Worm (Caenorhabditis elegans) whole organism, L4 larva: ENCODE measurements around the gene C55A6.10.
A peak's percentile ranks its signal among the peaks of the same experiment; 100 is the strongest.

ENCODE experiments used
- F10B5.3 ChIP-seq: sonication (generic microtip); optimal IDR thresholded peaks from 2 replicates; lab custom pipeline; 2016; ENCODE audit warnings: mild to moderate bottlenecking, missing genetic modification characterization, missing compliant biosample characterization
- T20F7.1 ChIP-seq: fragments of 200-800 bp; sonication (Bioruptor generic); optimal IDR thresholded peaks from 2 replicates; lab custom pipeline; 2018; ENCODE audit warnings: mild to moderate bottlenecking, missing genetic modification characterization, missing compliant biosample characterization
- T26A8.4 ChIP-seq: fragments of 200-800 bp; sonication (Bioruptor generic); IDR thresholded peaks from 2 replicates; pipeline ENCODE4 v1.3.6; 2022; ENCODE audit warnings: missing genetic modification characterization, missing compliant biosample characterization
- aly-2 ChIP-seq: sonication (generic microtip); optimal IDR thresholded peaks from 2 replicates; lab custom pipeline; 2018; ENCODE audit warnings: missing biosample characterization, missing genetic modification characterization
- ama-1 ChIP-seq: fragments of 150-350 bp; optimal IDR thresholded peaks from 2 replicates; lab custom pipeline; 2014; ENCODE audit warnings: inconsistent platforms, mixed read lengths
- ceh-20 ChIP-seq: fragments of 200-800 bp; sonication (Bioruptor generic); IDR thresholded peaks from 2 replicates; pipeline ENCODE4 v1.3.6; 2022; ENCODE audit warnings: missing genetic modification reagents, missing genetic modification characterization, missing compliant biosample characterization
- ceh-82 ChIP-seq: sonication (generic microtip); optimal IDR thresholded peaks from 2 replicates; lab custom pipeline; 2017; ENCODE audit warnings: missing biosample characterization, missing genetic modification characterization
- ces-1 ChIP-seq: fragments of 150-350 bp; sonication (generic microtip); optimal IDR thresholded peaks from 4 replicates; lab custom pipeline; 2014; ENCODE audit warnings: missing biosample characterization, missing genetic modification reagents, missing genetic modification characterization
- ctbp-1 ChIP-seq: fragments of 200-800 bp; sonication (Bioruptor generic); IDR thresholded peaks from 2 replicates; pipeline ENCODE4 v1.3.6; 2022; ENCODE audit warnings: missing genetic modification reagents, missing genetic modification characterization, missing compliant biosample characterization
- daf-16 ChIP-seq, 3 experiments: sonication (generic microtip); optimal IDR thresholded peaks; 2 replicates each; lab custom pipeline; 2016 to 2017; ENCODE audit warnings: missing genetic modification characterization in 3 of 3, missing genetic modification reagents in 3 of 3, mild to moderate bottlenecking in 2 of 3, missing compliant biosample characterization in 2 of 3, missing biosample characterization in 1 of 3, moderate library complexity in 1 of 3
- daf-8 ChIP-seq: fragments of 200-800 bp; sonication (Bioruptor generic); IDR thresholded peaks from 2 replicates; pipeline ENCODE4 v1.3.6; 2022; ENCODE audit warnings: missing genetic modification characterization, missing compliant biosample characterization
- dmd-6 ChIP-seq: fragments of 200-800 bp; sonication (Bioruptor generic); IDR thresholded peaks from 2 replicates; pipeline ENCODE4 v1.3.6; 2022; ENCODE audit warnings: missing genetic modification reagents, missing genetic modification characterization, missing compliant biosample characterization
- dve-1 ChIP-seq: sonication (generic microtip); optimal IDR thresholded peaks from 2 replicates; lab custom pipeline; 2017; ENCODE audit warnings: antibody characterized with exemption, mild to moderate bottlenecking, missing genetic modification characterization, missing compliant biosample characterization; ENCODE audit not compliant: insufficient read depth
- egl-43 ChIP-seq: fragments of 200-800 bp; sonication (Bioruptor generic); IDR thresholded peaks from 2 replicates; pipeline ENCODE4 v1.3.6; 2022; ENCODE audit warnings: missing genetic modification reagents, missing genetic modification characterization, missing compliant biosample characterization
- hlh-11 ChIP-seq: fragments of 200-800 bp; sonication (Bioruptor generic); optimal IDR thresholded peaks from 2 replicates; lab custom pipeline; 2018; ENCODE audit warnings: mild to moderate bottlenecking, missing genetic modification characterization, missing compliant biosample characterization
- jun-1 ChIP-seq: fragments of 150-350 bp; optimal IDR thresholded peaks from 2 replicates; lab custom pipeline; 2014; ENCODE audit warnings: missing biosample characterization, missing genetic modification reagents, missing genetic modification characterization
- lin-39 ChIP-seq: fragments of 150-350 bp; optimal IDR thresholded peaks from 2 replicates; lab custom pipeline; 2014; ENCODE audit warnings: missing biosample characterization, missing genetic modification reagents, missing genetic modification characterization
- lir-3 ChIP-seq: sonication (generic microtip); optimal IDR thresholded peaks from 2 replicates; lab custom pipeline; 2016; ENCODE audit warnings: mild to moderate bottlenecking, missing genetic modification characterization, missing compliant biosample characterization
- madf-5 ChIP-seq, 2 experiments: fragments of 200-800 bp; sonication (Bioruptor generic); IDR thresholded peaks; 2 replicates each; pipeline ENCODE4 v1.3.6; 2022; ENCODE audit warnings: missing compliant biosample characterization in 2 of 2, missing genetic modification characterization in 2 of 2
- mdl-1 ChIP-seq, 2 experiments: fragments of 150-350 bp in 1 of 2; sonication (generic microtip) in 1 of 2; optimal IDR thresholded peaks; 2 replicates each; lab custom pipeline; 2014 to 2017; ENCODE audit warnings: missing biosample characterization in 2 of 2, missing genetic modification characterization in 2 of 2
- mdt-29 ChIP-seq: fragments of 200-800 bp; sonication (Bioruptor generic); IDR thresholded peaks from 2 replicates; pipeline ENCODE4 v1.3.6; 2022; ENCODE audit warnings: missing genetic modification reagents, missing genetic modification characterization, missing compliant biosample characterization
- mep-1 ChIP-seq: fragments of 150-350 bp; sonication (generic microtip); optimal IDR thresholded peaks from 3 replicates; lab custom pipeline; 2014; ENCODE audit warnings: missing biosample characterization, missing genetic modification characterization
- mxl-2 ChIP-seq: fragments of 200-800 bp; sonication (Bioruptor generic); conservative IDR thresholded peaks from 2 replicates; pipeline ENCODE4 v1.3.6; 2022; ENCODE audit warnings: missing genetic modification reagents, missing genetic modification characterization, missing compliant biosample characterization
- mxl-3 ChIP-seq: fragments of 200-800 bp; sonication (Bioruptor generic); optimal IDR thresholded peaks from 2 replicates; lab custom pipeline; 2018; ENCODE audit warnings: mild to moderate bottlenecking, missing genetic modification characterization, missing compliant biosample characterization
- nhr-10 ChIP-seq: fragments of 150-350 bp; optimal IDR thresholded peaks from 2 replicates; lab custom pipeline; 2014; ENCODE audit warnings: missing biosample characterization, missing genetic modification characterization
- nhr-111 ChIP-seq: fragments of 200-800 bp; sonication (Bioruptor generic); optimal IDR thresholded peaks from 2 replicates; lab custom pipeline; 2018; ENCODE audit warnings: mild to moderate bottlenecking, missing genetic modification characterization, missing compliant biosample characterization
- nhr-28 ChIP-seq: fragments of 150-350 bp; optimal IDR thresholded peaks from 2 replicates; lab custom pipeline; 2014; ENCODE audit warnings: missing biosample characterization, missing genetic modification characterization
- nhr-41 ChIP-seq: fragments of 200-800 bp; sonication (Bioruptor generic); IDR thresholded peaks from 2 replicates; pipeline ENCODE4 v1.3.6; 2022; ENCODE audit warnings: missing genetic modification reagents, missing genetic modification characterization, missing compliant biosample characterization
- nhr-48 ChIP-seq: sonication (generic microtip); optimal IDR thresholded peaks from 2 replicates; lab custom pipeline; 2016; ENCODE audit warnings: mild to moderate bottlenecking, missing genetic modification characterization, missing compliant biosample characterization
- nhr-76 ChIP-seq: fragments of 150-350 bp; optimal IDR thresholded peaks from 2 replicates; lab custom pipeline; 2014; ENCODE audit warnings: missing biosample characterization, missing genetic modification characterization
- nhr-77 ChIP-seq: fragments of 150-350 bp; optimal IDR thresholded peaks from 2 replicates; lab custom pipeline; 2014; ENCODE audit warnings: missing biosample characterization, missing genetic modification characterization
- php-3 ChIP-seq: fragments of 200-800 bp; sonication (Bioruptor generic); IDR thresholded peaks from 2 replicates; pipeline ENCODE4 v1.3.6; 2022; ENCODE audit warnings: missing genetic modification reagents, missing genetic modification characterization, missing compliant biosample characterization
- pqm-1 ChIP-seq: sonication (generic microtip); optimal IDR thresholded peaks from 2 replicates; lab custom pipeline; 2017; ENCODE audit warnings: missing biosample characterization, missing genetic modification characterization
- snpc-1.2 ChIP-seq: fragments of 200-800 bp; sonication (Bioruptor generic); IDR thresholded peaks from 2 replicates; pipeline ENCODE4 v1.3.6; 2022; ENCODE audit warnings: missing genetic modification reagents, missing genetic modification characterization, missing compliant biosample characterization
- tra-1 ChIP-seq: fragments of 200-800 bp; sonication (Bioruptor generic); IDR thresholded peaks from 2 replicates; pipeline ENCODE4 v1.3.6; 2022; ENCODE audit warnings: missing genetic modification reagents, missing genetic modification characterization, missing compliant biosample characterization
- unc-39 ChIP-seq: sonication (generic microtip); optimal IDR thresholded peaks from 2 replicates; lab custom pipeline; 2017; ENCODE audit warnings: missing biosample characterization, missing genetic modification characterization
- unc-62 ChIP-seq, 3 experiments: fragments of 150-350 bp in 1 of 3; sonication (generic microtip); optimal IDR thresholded peaks in 2 of 3; peaks in 1 of 3; 1 replicate in 1 of 3; 2 replicates in 2 of 3; lab custom pipeline; 2014 to 2017; ENCODE audit warnings: missing biosample characterization in 3 of 3, missing genetic modification characterization in 3 of 3, missing genetic modification reagents in 3 of 3, missing genotype in 1 of 3
- zag-1 ChIP-seq: fragments of 150-350 bp; optimal IDR thresholded peaks from 2 replicates; lab custom pipeline; 2014; ENCODE audit warnings: missing biosample characterization, missing genetic modification characterization
- zfp-2 ChIP-seq: sonication (generic microtip); optimal IDR thresholded peaks from 2 replicates; lab custom pipeline; 2016; ENCODE audit warnings: mild to moderate bottlenecking, missing genetic modification characterization, missing compliant biosample characterization
- zip-11 ChIP-seq: fragments of 200-800 bp; sonication (Bioruptor generic); IDR thresholded peaks from 2 replicates; pipeline ENCODE4 v1.3.6; 2022; ENCODE audit warnings: missing genetic modification characterization, missing compliant biosample characterization
- ztf-11 ChIP-seq: fragments of 150-350 bp; optimal IDR thresholded peaks from 2 replicates; lab custom pipeline; 2014; ENCODE audit warnings: missing biosample characterization, missing genetic modification characterization

C55A6.10 gene

DNA sequence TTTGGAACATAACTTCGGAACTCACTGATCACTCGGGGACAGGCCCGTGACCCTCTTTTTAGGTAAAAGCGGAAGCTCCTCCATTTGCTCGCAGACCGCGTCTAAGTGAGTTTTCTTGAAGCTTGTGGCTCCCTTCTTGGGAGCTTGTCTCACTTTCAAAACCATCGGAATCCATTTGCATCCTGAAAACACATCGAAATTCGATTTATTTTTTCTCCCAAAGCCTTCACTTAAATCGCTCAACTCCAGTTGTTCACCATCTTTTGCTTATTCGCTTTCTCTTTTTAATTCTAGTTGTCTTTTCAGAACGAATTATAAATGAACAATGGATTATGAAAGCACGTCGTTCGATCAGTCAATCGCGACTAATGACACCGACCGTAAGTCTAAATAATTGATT lies 45.9 kb upstream of the C55A6.10 start, which contains the start of gene T11F9.1:
TSS of gene T11F9.1 (plus strand) at position 301 of the 400 bp plus-strand sequence.
- TF ChIP-seq lir-3 (no peak), zip-11 (no peak), nhr-10 (tag; lab: Kevin White, UChicago) (no peak), unc-39 (tag; lab: Kevin White, UChicago) (no peak), nhr-76 (tag; lab: Kevin White, UChicago) (no peak), zag-1 (tag; lab: Kevin White, UChicago) (no peak), T20F7.1 (GFP tag; lab: Kevin White, UChicago) (no peak), ces-1 (GFP tag; lab: Kevin White, UChicago) (no peak)

DNA sequence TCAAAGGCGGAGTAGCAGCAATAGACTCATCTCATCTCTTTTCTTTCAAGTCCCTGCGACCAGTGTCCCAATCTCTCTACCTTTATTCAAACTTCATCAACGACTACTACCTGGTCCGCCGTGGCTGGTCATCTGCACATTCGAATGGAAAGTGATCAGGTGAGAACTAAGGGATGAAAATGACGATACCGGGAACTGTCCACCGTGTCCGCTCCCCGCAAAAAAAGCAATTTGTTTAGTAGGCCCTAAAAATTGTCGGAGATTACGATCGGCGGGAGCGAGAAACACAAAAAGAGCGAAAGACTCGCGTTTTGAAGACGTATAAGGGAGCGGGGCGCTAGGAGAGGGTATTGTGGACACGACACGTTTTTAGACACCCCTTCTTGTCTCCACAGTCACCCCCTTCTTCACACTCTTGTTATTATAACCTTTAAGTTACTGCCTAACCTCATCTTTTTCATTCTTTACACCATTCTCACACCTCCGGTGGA lies 42.1 kb upstream of the C55A6.10 start, which contains the start of gene zipt-16:
TSS of gene zipt-16 (plus strand) at position 51 of the 491 bp plus-strand sequence.
- no peak for TF ChIP-seq lin-39 (tag; lab: Kevin White, UChicago)
- no peak for TF ChIP-seq ctbp-1 (GFP tag; lab: Robert Waterston, UW)
- TF ChIP-seq egl-43 (GFP tag; lab: Robert Waterston, UW): no peak
- no peak for TF ChIP-seq madf-5 (GFP tag; IDR thresholded peaks at IDR 0.05; lab: Robert Waterston, UW)
- no peak for TF ChIP-seq aly-2
- TF ChIP-seq snpc-1.2 (GFP tag; lab: Robert Waterston, UW): no peak
- no peak for TF ChIP-seq daf-8 (GFP tag; lab: Robert Waterston, UW)
- TF ChIP-seq mdt-29: no peak
- TF ChIP-seq ceh-20 (GFP tag; lab: Robert Waterston, UW): no peak
- no peak for TF ChIP-seq pqm-1 (tag; lab: Kevin White, UChicago)
- TF ChIP-seq ztf-11: no peak
- TF ChIP-seq unc-62 (GFP tag; optimal IDR thresholded peaks at IDR 0.05 in 1 of 2; lab: Kevin White, UChicago): no peak
- TF ChIP-seq unc-62 (tag; optimal IDR thresholded peaks at IDR 0.05; lab: Kevin White, UChicago): no peak
- TF ChIP-seq F10B5.3: no peak
- TF ChIP-seq zfp-2: no peak
- TF ChIP-seq nhr-111 (GFP tag; lab: Kevin White, UChicago): no peak

DNA sequence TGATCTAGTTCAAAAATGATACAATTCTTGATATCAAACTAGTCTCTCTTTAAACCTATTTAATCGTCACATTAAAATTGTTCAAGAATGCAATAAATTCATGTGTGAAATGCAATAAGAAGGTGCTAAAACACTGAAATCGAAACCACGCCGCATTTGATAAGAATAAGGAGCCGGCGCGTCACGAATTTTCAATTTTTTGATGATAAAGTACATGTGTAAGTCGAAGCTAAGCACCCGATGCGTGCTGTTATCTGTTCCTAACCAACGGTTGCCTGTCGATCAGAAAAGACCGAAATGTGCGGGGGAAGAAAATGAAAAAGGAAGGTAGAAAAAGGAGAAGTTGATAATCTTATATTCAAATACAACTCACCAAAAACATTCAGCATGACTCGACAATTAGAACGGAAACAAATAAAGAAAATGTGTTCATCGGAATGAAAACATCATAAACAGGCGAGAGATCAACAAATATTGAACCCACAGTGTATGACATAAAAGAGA lies 34.9 kb upstream of the C55A6.10 start, which contains the start of gene aat-6:
TSS of gene aat-6 (minus strand) at position 454 of the 504 bp plus-strand sequence.
- TF ChIP-seq T26A8.4: no peak
- TF ChIP-seq mxl-2 (GFP tag; lab: Robert Waterston, UW): no peak
- TF ChIP-seq tra-1 (GFP tag; lab: Robert Waterston, UW): peak; percentile 82; the same call in 1 of the 2 replicates
- TF ChIP-seq daf-16 (GFP tag; optimal IDR thresholded peaks at IDR 0.05; lab: Kevin White, UChicago): no peak
- peak; percentile 70 for TF ChIP-seq daf-16 (tag; optimal IDR thresholded peaks at IDR 0.05; lab: Kevin White, UChicago)
- TF ChIP-seq ama-1 (lab: Kevin White, UChicago): no peak
- TF ChIP-seq ceh-82 (tag; lab: Kevin White, UChicago): no peak
- TF ChIP-seq jun-1: no peak
- TF ChIP-seq dmd-6 (GFP tag; lab: Robert Waterston, UW): peak; percentile 94
- peak; percentile 72 for TF ChIP-seq mxl-3 (GFP tag; lab: Kevin White, UChicago)
- TF ChIP-seq dve-1 (tag; lab: Kevin White, UChicago): peak; percentile 71
- TF ChIP-seq nhr-41 (GFP tag; lab: Robert Waterston, UW): 0 out of 2 replicates have a peak, but pooled peaks have one; percentile 32
- TF ChIP-seq mdt-29: no peak
- TF ChIP-seq nhr-28 (tag; lab: Kevin White, UChicago): peak; percentile 75
- peak; percentile 98 for TF ChIP-seq php-3 (GFP tag; lab: Robert Waterston, UW)
- no peak for TF ChIP-seq nhr-77 (tag; lab: Kevin White, UChicago)
- no peak for TF ChIP-seq mep-1
- peak; percentile 84 for TF ChIP-seq hlh-11 (tag; lab: Kevin White, UChicago)
- peak; percentile 28 for TF ChIP-seq nhr-48 (tag; lab: Kevin White, UChicago)
- peak; percentile 86 for TF ChIP-seq pqm-1 (tag; lab: Kevin White, UChicago)
- TF ChIP-seq mdl-1 (tag; optimal IDR thresholded peaks at IDR 0.05; lab: Kevin White, UChicago): peak in 1 of 2 experiments; percentile 45
- TF ChIP-seq, all 104 proteins: peak for 12
